Fruit fly (Drosophila melanogaster) whole organism, embryonic: Measurements from ENCODE around the gene CG11456.

ENCODE experiments used
- Ada2b ChIP-seq: fragments of 200-800 bp; sonication (Bioruptor generic); IDR thresholded peaks from 2 replicates; pipeline ENCODE4 v1.3.6; 2022; ENCODE audit warnings: missing biosample characterization, missing genetic modification characterization
- Awh ChIP-seq: fragments of 200-800 bp; sonication (Bioruptor generic); IDR thresholded peaks from 2 replicates; pipeline ENCODE4, ENCODE4 v1.3.6; 2022; ENCODE audit warnings: missing biosample characterization, missing genetic modification characterization
- CG11723 ChIP-seq: fragments of 200-800 bp; sonication (Bioruptor generic); optimal IDR thresholded peaks from 2 replicates; lab custom pipeline; 2017; ENCODE audit warnings: missing biosample characterization, mild to moderate bottlenecking, missing genetic modification characterization
- CG13123 ChIP-seq: fragments of 200-800 bp; sonication (Bioruptor generic); optimal IDR thresholded peaks from 2 replicates; lab custom pipeline; 2016; ENCODE audit warnings: missing biosample characterization, missing genetic modification characterization
- CG14667 ChIP-seq: fragments of 200-800 bp; sonication (Bioruptor generic); IDR thresholded peaks from 2 replicates; pipeline ENCODE4 v1.3.6; 2022; ENCODE audit warnings: missing biosample characterization, missing genetic modification characterization
- CG15514 ChIP-seq: fragments of 200-800 bp; sonication (Bioruptor generic); optimal IDR thresholded peaks from 3 replicates; lab custom pipeline; 2017; ENCODE audit warnings: missing biosample characterization, missing genetic modification characterization, mild to moderate bottlenecking, moderate library complexity, missing genetic modification reagents
- CG17361 ChIP-seq: fragments of 200-800 bp; sonication (Bioruptor generic); IDR thresholded peaks from 3 replicates; pipeline ENCODE4 v1.3.6; 2022; ENCODE audit warnings: missing biosample characterization, missing genetic modification characterization
- CG18619 ChIP-seq: fragments of 200-800 bp; sonication (Bioruptor generic); optimal IDR thresholded peaks from 3 replicates; lab custom pipeline; 2017; ENCODE audit warnings: missing biosample characterization, mild to moderate bottlenecking, missing genetic modification characterization
- CG2875 ChIP-seq: fragments of 200-800 bp; sonication (Bioruptor generic); optimal IDR thresholded peaks from 2 replicates; lab custom pipeline; 2017; ENCODE audit warnings: missing biosample characterization, mild to moderate bottlenecking, missing genetic modification characterization, missing genetic modification reagents
- CG31365 ChIP-seq: fragments of 200-800 bp; sonication (Bioruptor generic); optimal IDR thresholded peaks from 2 replicates; lab custom pipeline; 2018; ENCODE audit warnings: missing biosample characterization, mild to moderate bottlenecking, missing genetic modification characterization
- CG42726 ChIP-seq: fragments of 200-800 bp; sonication (Bioruptor generic); IDR thresholded peaks from 2 replicates; pipeline ENCODE4 v1.3.6; 2022; ENCODE audit warnings: missing biosample characterization, missing genetic modification characterization; ENCODE audit not compliant: partially characterized antibody
- CG5953 ChIP-seq: fragments of 200-800 bp; sonication (Bioruptor generic); IDR thresholded peaks from 2 replicates; pipeline ENCODE4 v1.3.6; 2022; ENCODE audit warnings: missing biosample characterization, missing genetic modification characterization
- CG7745 ChIP-seq: fragments of 200-800 bp; sonication (Bioruptor generic); optimal IDR thresholded peaks from 2 replicates; lab custom pipeline; 2018; ENCODE audit warnings: missing biosample characterization, mild to moderate bottlenecking, missing genetic modification characterization, moderate library complexity
- CG8765 ChIP-seq: fragments of 200-800 bp; sonication (Bioruptor generic); IDR thresholded peaks from 2 replicates; pipeline ENCODE4 v1.3.6; 2022; ENCODE audit warnings: missing biosample characterization, missing genetic modification characterization
- CG8924 ChIP-seq: fragments of 200-800 bp; optimal IDR thresholded peaks from 3 replicates; lab custom pipeline; 2019; ENCODE audit warnings: missing biosample characterization, mild to moderate bottlenecking, missing genetic modification characterization, moderate library complexity
- CG9215 ChIP-seq: fragments of 200-800 bp; sonication (Bioruptor generic); IDR thresholded peaks from 2 replicates; pipeline ENCODE4 v1.3.6; 2022; ENCODE audit warnings: missing biosample characterization, missing genetic modification characterization
- CG9797 ChIP-seq: fragments of 200-800 bp; sonication (Bioruptor generic); optimal IDR thresholded peaks from 3 replicates; lab custom pipeline; 2018; ENCODE audit warnings: missing biosample characterization, mild to moderate bottlenecking, missing genetic modification characterization
- CG9932 ChIP-seq: fragments of 200-800 bp; sonication (Bioruptor generic); IDR thresholded peaks from 2 replicates; pipeline ENCODE4 v1.3.6; 2022; ENCODE audit warnings: missing biosample characterization, missing genetic modification characterization
- Deaf1 ChIP-seq: fragments of 200-800 bp; optimal IDR thresholded peaks from 3 replicates; lab custom pipeline; 2019; ENCODE audit warnings: missing biosample characterization, mild to moderate bottlenecking, missing genetic modification characterization, moderate library complexity
- Dip2 ChIP-seq: fragments of 200-800 bp; sonication (Bioruptor generic); IDR thresholded peaks from 2 replicates; pipeline ENCODE4 v1.3.6; 2022; ENCODE audit warnings: missing biosample characterization, missing genetic modification characterization
- Dll ChIP-seq: fragments of 200-800 bp; sonication (Bioruptor generic); IDR thresholded peaks from 4 replicates; pipeline ENCODE4 v1.3.6; 2022; ENCODE audit warnings: missing biosample characterization, missing genetic modification characterization; ENCODE audit not compliant: partially characterized antibody
- Dp ChIP-seq: fragments of 200-800 bp; sonication (Bioruptor generic); optimal IDR thresholded peaks from 2 replicates; lab custom pipeline; 2018; ENCODE audit warnings: missing biosample characterization, mild to moderate bottlenecking, missing genetic modification characterization, moderate library complexity
- GATAe ChIP-seq: fragments of 200-800 bp; sonication (Bioruptor generic); conservative IDR thresholded peaks from 2 replicates; pipeline ENCODE4 v1.3.6; 2022; ENCODE audit warnings: missing biosample characterization, missing genetic modification characterization
- HmgZ ChIP-seq: fragments of 200-800 bp; sonication (Bioruptor generic); optimal IDR thresholded peaks from 2 replicates; lab custom pipeline; 2018; ENCODE audit warnings: missing biosample characterization, mild to moderate bottlenecking, missing genetic modification characterization
- Hr3 ChIP-seq: fragments of 200-800 bp; sonication (Bioruptor generic); optimal IDR thresholded peaks from 3 replicates; lab custom pipeline; 2016; ENCODE audit warnings: missing biosample characterization, missing genetic modification characterization
- Lpt ChIP-seq: fragments of >200 bp; optimal IDR thresholded peaks from 2 replicates; lab custom pipeline; 2018; ENCODE audit warnings: missing biosample characterization, missing genetic modification characterization
- Poxn ChIP-seq: fragments of 200-800 bp; sonication (Bioruptor generic); IDR thresholded peaks from 2 replicates; pipeline ENCODE4 v1.3.6; 2022; ENCODE audit warnings: missing biosample characterization, missing genetic modification characterization
- Sin3A ChIP-seq: fragments of >200 bp; optimal IDR thresholded peaks from 2 replicates; lab custom pipeline; 2018
- Sry-β ChIP-seq: fragments of 200-800 bp; sonication (Bioruptor generic); optimal IDR thresholded peaks from 2 replicates; lab custom pipeline; 2018; ENCODE audit warnings: missing biosample characterization, mild to moderate bottlenecking, missing genetic modification characterization, moderate library complexity
- amos ChIP-seq: fragments of 200-800 bp; sonication (Bioruptor generic); IDR thresholded peaks from 2 replicates; pipeline ENCODE4 v1.3.6; 2022; ENCODE audit warnings: missing biosample characterization, missing genetic modification characterization; ENCODE audit not compliant: partially characterized antibody
- cad ChIP-seq: fragments of >200 bp; optimal IDR thresholded peaks from 2 replicates; lab custom pipeline; 2017; ENCODE audit warnings: missing biosample characterization, missing genetic modification characterization
- dmrt99B ChIP-seq: fragments of 200-800 bp; sonication (Bioruptor generic); optimal IDR thresholded peaks from 2 replicates; lab custom pipeline; 2018; ENCODE audit warnings: missing biosample characterization, mild to moderate bottlenecking, missing genetic modification characterization, moderate library complexity
- esg ChIP-seq: fragments of 200-800 bp; sonication (Bioruptor generic); conservative IDR thresholded peaks from 2 replicates; pipeline ENCODE4 v1.3.6; 2022; ENCODE audit warnings: missing biosample characterization, missing genetic modification characterization
- eyg ChIP-seq: fragments of 200-800 bp; sonication (Bioruptor generic); optimal IDR thresholded peaks from 3 replicates; lab custom pipeline; 2016; ENCODE audit warnings: missing biosample characterization, missing genetic modification characterization
- gcm ChIP-seq: fragments of 200-800 bp; sonication (Bioruptor generic); optimal IDR thresholded peaks from 2 replicates; lab custom pipeline; 2019; ENCODE audit warnings: missing biosample characterization, mild to moderate bottlenecking, missing genetic modification characterization, moderate library complexity
- h ChIP-seq: fragments of >200 bp; optimal IDR thresholded peaks from 2 replicates; lab custom pipeline; 2017
- knrl ChIP-seq: fragments of 200-800 bp; sonication (Bioruptor generic); IDR thresholded peaks from 3 replicates; pipeline ENCODE4 v1.3.6; 2022; ENCODE audit warnings: missing biosample characterization, missing genetic modification characterization; ENCODE audit not compliant: partially characterized antibody
- lilli ChIP-seq: fragments of 200-800 bp; sonication (Bioruptor generic); optimal IDR thresholded peaks from 3 replicates; lab custom pipeline; 2016; ENCODE audit warnings: missing biosample characterization, missing genetic modification characterization
- oc ChIP-seq: fragments of 200-800 bp; sonication (Bioruptor generic); optimal IDR thresholded peaks from 2 replicates; lab custom pipeline; 2018; ENCODE audit warnings: missing biosample characterization, mild to moderate bottlenecking, missing genetic modification characterization, moderate library complexity
- odd ChIP-seq: fragments of 200-800 bp; sonication (Bioruptor generic); optimal IDR thresholded peaks from 2 replicates; lab custom pipeline; 2017; ENCODE audit warnings: missing biosample characterization, mild to moderate bottlenecking, missing genetic modification characterization
- peb ChIP-seq: fragments of 200-800 bp; sonication (Bioruptor generic); IDR thresholded peaks from 2 replicates; pipeline ENCODE4 v1.3.6; 2022; ENCODE audit warnings: missing biosample characterization, missing genetic modification characterization
- phol ChIP-seq: fragments of 200-800 bp; sonication (Bioruptor generic); optimal IDR thresholded peaks from 3 replicates; lab custom pipeline; 2018; ENCODE audit warnings: missing biosample characterization, mild to moderate bottlenecking, missing genetic modification characterization, moderate library complexity
- ranshi ChIP-seq: fragments of 200-800 bp; sonication (Bioruptor generic); IDR thresholded peaks from 2 replicates; pipeline ENCODE4 v1.3.6; 2022; ENCODE audit warnings: missing biosample characterization, missing genetic modification characterization
- run ChIP-seq: fragments of 200-800 bp; sonication (Bioruptor generic); optimal IDR thresholded peaks from 3 replicates; lab custom pipeline; 2018; ENCODE audit warnings: missing biosample characterization, mild to moderate bottlenecking, missing genetic modification characterization
- scrt ChIP-seq: fragments of 200-800 bp; sonication (Bioruptor generic); optimal IDR thresholded peaks from 2 replicates; lab custom pipeline; 2018; ENCODE audit warnings: missing biosample characterization, mild to moderate bottlenecking, missing genetic modification characterization, moderate library complexity
- sob ChIP-seq: fragments of 200-800 bp; sonication (Bioruptor generic); IDR thresholded peaks from 2 replicates; pipeline ENCODE4 v1.3.6; 2022; ENCODE audit warnings: missing biosample characterization, missing genetic modification characterization
- ssp ChIP-seq: fragments of 200-800 bp; sonication (Bioruptor generic); IDR thresholded peaks from 2 replicates; pipeline ENCODE4 v1.3.6; 2022; ENCODE audit warnings: missing biosample characterization, missing genetic modification characterization
- tgo ChIP-seq: fragments of 200-800 bp; sonication (Bioruptor generic); IDR thresholded peaks from 3 replicates; pipeline ENCODE4 v1.3.6; 2022; ENCODE audit warnings: missing biosample characterization, missing genetic modification characterization
- usp ChIP-seq: fragments of >200 bp; optimal IDR thresholded peaks from 2 replicates; lab custom pipeline; 2017; ENCODE audit warnings: missing biosample characterization, missing genetic modification characterization
- zf30C ChIP-seq: fragments of 200-800 bp; sonication (Bioruptor generic); optimal IDR thresholded peaks from 3 replicates; lab custom pipeline; 2018; ENCODE audit warnings: missing biosample characterization, mild to moderate bottlenecking, missing genetic modification characterization

The CG11456 gene

DNA sequence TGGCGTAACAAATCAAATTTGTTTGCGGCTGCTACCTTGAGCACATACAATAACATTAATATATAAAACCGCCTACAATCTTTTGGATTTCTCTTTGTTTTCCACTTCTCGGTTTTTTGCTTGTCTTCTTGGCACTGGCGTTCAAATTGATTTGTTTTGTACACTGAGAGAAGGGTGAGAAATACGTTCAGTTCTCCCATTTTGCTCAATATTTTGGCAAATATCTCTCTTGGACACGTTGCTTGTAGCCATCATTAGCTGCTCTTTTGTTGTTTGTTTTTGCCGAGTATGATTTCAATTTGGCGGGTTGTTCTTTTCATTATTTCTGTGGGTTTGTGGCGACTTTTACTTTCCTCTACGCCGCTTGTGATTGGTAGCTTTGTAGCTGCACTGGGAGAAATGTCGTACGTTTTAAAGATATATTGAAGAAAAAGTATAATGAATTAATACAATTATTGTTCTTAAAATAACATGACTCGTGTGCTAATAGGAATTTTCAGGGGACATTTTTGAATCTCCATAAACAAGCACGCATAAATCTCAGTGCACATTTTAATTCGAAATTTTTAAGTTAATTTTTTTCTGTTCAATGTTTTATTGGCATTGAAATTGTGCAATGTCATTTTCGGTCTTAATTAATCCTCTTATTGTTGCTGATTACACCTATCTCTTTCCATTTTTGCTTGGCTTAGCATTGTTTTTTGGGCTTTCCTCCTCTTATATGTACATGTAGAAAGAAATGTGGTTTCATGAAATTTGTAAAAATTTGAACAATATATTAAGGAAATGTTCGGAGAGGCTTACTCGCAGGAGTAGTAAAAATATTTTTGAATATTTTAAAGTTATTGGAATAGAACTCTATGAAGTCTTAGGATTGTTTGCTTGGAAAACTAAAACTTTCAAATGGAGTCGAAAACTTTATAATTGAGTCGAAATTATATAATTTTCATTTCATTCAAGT, 14.6 kb upstream of the CG11456 start (continued):
- TF ChIP-seq scrt (no peak), CG8765 (GFP tag; lab: Robert Waterston, UW) (no peak; the same call in 1 of the 2 replicates), Ada2b (GFP tag; lab: Robert Waterston, UW) (peak; percentile 49; the same call in 1 of the 2 replicates), Dip2 (GFP tag; lab: Robert Waterston, UW) (no peak), CG18619 (GFP tag; lab: Kevin White, UChicago) (peak; percentile 18), oc (tag; lab: Kevin White, UChicago) (no peak), peb (GFP tag; lab: Robert Waterston, UW) (no peak), Sry-β (GFP tag; lab: Kevin White, UChicago) (no peak), Awh (GFP tag; lab: Robert Waterston, UW) (no peak), GATAe (GFP tag; lab: Robert Waterston, UW) (no peak), CG9215 (no peak), CG11723 (GFP tag; lab: Kevin White, UChicago) (no peak), tgo (GFP tag; lab: Robert Waterston, UW) (peak; percentile 43; the same call in 1 of the 3 replicates), Dll (GFP tag; lab: Robert Waterston, UW) (no peak), Deaf1 (tag; lab: Kevin White, UChicago) (no peak), dmrt99B (tag; lab: Kevin White, UChicago) (no peak), CG2875 (no peak), CG17361 (GFP tag; lab: Robert Waterston, UW) (peak; percentile 44; the same call in 1 of the 3 replicates), cad (no peak), CG7745 (tag; lab: Kevin White, UChicago) (no peak), CG42726 (GFP tag; lab: Robert Waterston, UW) (no peak), knrl (no peak), amos (GFP tag; lab: Robert Waterston, UW) (no peak), Lpt (GFP tag; lab: Kevin White, UChicago) (no peak), ranshi (GFP tag; lab: Robert Waterston, UW) (no peak), HmgZ (no peak), CG14667 (GFP tag; lab: Robert Waterston, UW) (no peak), CG31365 (tag; lab: Kevin White, UChicago) (no peak), h (lab: Kevin White, UChicago) (no peak), sob (GFP tag; lab: Robert Waterston, UW) (no peak; the same call in 1 of the 2 replicates), CG5953 (GFP tag; lab: Robert Waterston, UW) (no peak), run (tag; lab: Kevin White, UChicago) (no peak), CG13123 (GFP tag; lab: Kevin White, UChicago) (no peak), CG9797 (no peak), CG9932 (GFP tag; lab: Robert Waterston, UW) (no peak), lilli (GFP tag; lab: Kevin White, UChicago) (peak; percentile 51), esg (peak; percentile 28; the same call in 1 of the 2 replicates), eyg (GFP tag; lab: Kevin White, UChicago) (no peak), ssp (no peak), Poxn (GFP tag; lab: Robert Waterston, UW) (no peak), Sin3A (lab: Kevin White, UChicago) (no peak), phol (tag; lab: Kevin White, UChicago) (no peak), Hr3 (GFP tag; lab: Kevin White, UChicago) (peak; percentile 16), zf30C (GFP tag; lab: Kevin White, UChicago) (no peak), CG15514 (no peak), odd (GFP tag; lab: Kevin White, UChicago) (no peak), CG8924 (no peak), gcm (no peak), usp (GFP tag; lab: Kevin White, UChicago) (no peak), Dp (GFP tag; lab: Kevin White, UChicago) (no peak)
